Fruit fly (Drosophila melanogaster): Measurements from ENCODE around the gene CG15484.

CG15484 gene

DNA sequence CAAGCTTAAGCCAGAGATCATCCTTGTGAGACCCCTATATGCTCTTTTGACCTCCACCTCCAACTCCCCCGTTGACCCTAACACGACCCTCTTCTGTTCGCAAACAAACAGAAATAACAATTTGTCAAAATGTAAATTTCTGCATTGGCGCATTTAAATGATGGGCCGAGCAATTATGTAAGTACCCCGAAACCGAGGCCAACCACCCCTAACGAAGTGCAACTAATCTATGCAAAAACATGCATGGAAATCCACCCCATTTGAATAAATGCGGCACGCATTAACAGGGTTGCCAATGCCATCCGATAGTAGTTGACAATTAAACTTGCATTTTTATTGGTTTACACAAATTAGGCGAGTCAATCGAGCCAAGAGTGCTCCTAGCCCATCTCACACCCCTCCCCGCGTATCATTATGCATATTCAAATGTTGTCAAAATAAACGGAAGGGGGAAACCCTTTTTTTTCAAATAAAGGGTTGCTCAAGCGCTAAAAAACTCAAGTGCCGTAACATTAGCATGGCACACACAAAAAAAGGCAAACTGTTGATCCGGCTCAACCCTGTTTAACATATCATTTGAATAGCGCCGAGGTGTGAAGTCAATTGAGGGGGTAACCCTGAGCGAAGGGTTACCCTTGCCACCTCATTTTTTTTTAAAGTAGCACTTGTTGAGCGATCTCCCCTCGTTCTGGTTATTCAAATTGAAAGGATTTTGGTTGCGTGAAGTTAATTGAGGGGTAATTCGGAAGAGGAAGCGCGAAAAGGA, 25.7 kb downstream of the CG15484 start (continued):
- TF ChIP-seq cg (GFP tag; optimal IDR thresholded peaks at IDR 0.05) (no peak), CG11560 (tag; IDR thresholded peaks at IDR 0.05) (no peak), CTCF (GFP tag; optimal IDR thresholded peaks at IDR 0.05) (no peak), onecut (GFP tag; IDR thresholded peaks at IDR 0.05) (no peak), chinmo (GFP tag; IDR thresholded peaks at IDR 0.05; ENCODE audit: partially characterized antibody) (no peak), Hsf (GFP tag; optimal IDR thresholded peaks at IDR 0.05) (no peak), sd (tag; optimal IDR thresholded peaks at IDR 0.05) (no peak), Doc3 (GFP tag; IDR thresholded peaks at IDR 0.05; ENCODE audit: partially characterized antibody) (no peak), Fer3 (tag; optimal IDR thresholded peaks at IDR 0.05) (no peak), CG18262 (tag; optimal IDR thresholded peaks at IDR 0.05) (peak; percentile 9), hb (GFP tag; IDR thresholded peaks at IDR 0.05; ENCODE audit: partially characterized antibody) (no peak), CG8924 (tag; optimal IDR thresholded peaks at IDR 0.05) (peak; percentile 1), CG30020 (tag; optimal IDR thresholded peaks at IDR 0.05) (no peak), pb (GFP tag; optimal IDR thresholded peaks at IDR 0.05) (no peak), D19B (GFP tag; optimal IDR thresholded peaks at IDR 0.05) (no peak), pros (GFP tag; optimal IDR thresholded peaks at IDR 0.05) (peak; percentile 77), croc (GFP tag; conservative IDR thresholded peaks at IDR 0.05) (no peak), bsh (GFP tag; optimal IDR thresholded peaks at IDR 0.05) (peak in 1 of 2 experiments; percentile 6), scrt (GFP tag; optimal IDR thresholded peaks at IDR 0.05) (peak; percentile 89), CG5953 (GFP tag; IDR thresholded peaks at IDR 0.05) (no peak), crol (GFP tag; IDR thresholded peaks at IDR 0.05) (no peak), emc (GFP tag; optimal IDR thresholded peaks at IDR 0.05) (no peak), kni (GFP tag; optimal IDR thresholded peaks at IDR 0.05) (peak; percentile 45), Hand (GFP tag; optimal IDR thresholded peaks at IDR 0.05) (no peak), CG11247 (GFP tag; IDR thresholded peaks at IDR 0.05) (no peak), sens (GFP tag) (peak; percentile 85), gt (GFP tag; IDR thresholded peaks at IDR 0.05) (no peak), E2f2 (GFP tag; IDR thresholded peaks at IDR 0.05) (no peak), NC2α (GFP tag; optimal IDR thresholded peaks at IDR 0.05) (no peak), CG10321 (GFP tag; IDR thresholded peaks at IDR 0.05) (no peak), seq (GFP tag; IDR thresholded peaks at IDR 0.05) (peak; percentile 70; the same call in 1 of the 2 replicates), CG10209 (GFP tag; optimal IDR thresholded peaks at IDR 0.05) (no peak), CG17802 (tag; optimal IDR thresholded peaks at IDR 0.05) (no peak), D (optimal IDR thresholded peaks at IDR 0.05) (no peak), D (GFP tag; optimal IDR thresholded peaks at IDR 0.05) (peak; percentile 29), CG11723 (GFP tag; optimal IDR thresholded peaks at IDR 0.05) (no peak), sisA (GFP tag; IDR thresholded peaks at IDR 0.05) (no peak), Side (GFP tag; optimal IDR thresholded peaks at IDR 0.05) (no peak), br (optimal IDR thresholded peaks at IDR 0.05) (no peak), gsb-n (tag; optimal IDR thresholded peaks at IDR 0.05) (peak; percentile 90), oc (tag; optimal IDR thresholded peaks at IDR 0.05) (peak; percentile 21), nerfin-1 (tag; optimal IDR thresholded peaks at IDR 0.05) (peak; percentile 25), vvl (GFP tag; IDR thresholded peaks at IDR 0.05) (peak; percentile 77), amos (GFP tag; IDR thresholded peaks at IDR 0.05; ENCODE audit: partially characterized antibody) (no peak), Nf-YB (GFP tag; optimal IDR thresholded peaks at IDR 0.05) (peak; percentile 64), CG14441 (GFP tag; IDR thresholded peaks at IDR 0.05) (no peak), CrebB (tag; optimal IDR thresholded peaks at IDR 0.05) (no peak), CG7963 (GFP tag; IDR thresholded peaks at IDR 0.05; ENCODE audit: partially characterized antibody) (no peak), Pdp1 (GFP tag; optimal IDR thresholded peaks at IDR 0.05) (no peak), BtbVII (GFP tag; optimal IDR thresholded peaks at IDR 0.05) (no peak), CG10654 (GFP tag; optimal IDR thresholded peaks at IDR 0.05) (no peak)

Data from whole organism, embryonic.